Worm (Caenorhabditis elegans) whole organism, L4 larva: ENCODE measurements around the gene amt-4.

Experiments
- D1046.2 ChIP-seq: fragments of 200-800 bp; sonication (Bioruptor generic); IDR thresholded peaks from 2 replicates; pipeline ENCODE4 v1.3.6; 2022; ENCODE audit warnings: missing genetic modification characterization, missing compliant biosample characterization
- F10B5.3 ChIP-seq: sonication (generic microtip); optimal IDR thresholded peaks from 2 replicates; lab custom pipeline; 2016; ENCODE audit warnings: mild to moderate bottlenecking, missing genetic modification characterization, missing compliant biosample characterization
- R02D3.7 ChIP-seq: fragments of 150-350 bp; sonication (generic microtip); optimal IDR thresholded peaks from 3 replicates; lab custom pipeline; 2014; ENCODE audit warnings: missing biosample characterization, missing genetic modification characterization
- T20F7.1 ChIP-seq: fragments of 200-800 bp; sonication (Bioruptor generic); optimal IDR thresholded peaks from 2 replicates; lab custom pipeline; 2018; ENCODE audit warnings: mild to moderate bottlenecking, missing genetic modification characterization, missing compliant biosample characterization
- T26A8.4 ChIP-seq: fragments of 200-800 bp; sonication (Bioruptor generic); IDR thresholded peaks from 2 replicates; pipeline ENCODE4 v1.3.6; 2022; ENCODE audit warnings: missing genetic modification characterization, missing compliant biosample characterization
- Y48G9A.11 ChIP-seq: fragments of 200-800 bp; sonication (Bioruptor generic); IDR thresholded peaks from 2 replicates; pipeline ENCODE4 v1.3.6; 2022; ENCODE audit warnings: missing genetic modification reagents, missing genetic modification characterization, missing compliant biosample characterization
- Y75B8A.6 ChIP-seq: fragments of 200-800 bp; sonication (Bioruptor generic); IDR thresholded peaks from 2 replicates; pipeline ENCODE4 v1.3.6; 2022; ENCODE audit warnings: missing genetic modification reagents, missing genetic modification characterization, missing compliant biosample characterization
- ZK546.5 ChIP-seq, 2 experiments: sonication (generic microtip); optimal IDR thresholded peaks; 2 replicates each; lab custom pipeline; 2017; ENCODE audit warnings: missing biosample characterization in 2 of 2, missing genetic modification characterization in 2 of 2
- arid-1 ChIP-seq: fragments of 200-800 bp; sonication (Bioruptor generic); conservative IDR thresholded peaks from 2 replicates; pipeline ENCODE4 v1.3.6; 2022; ENCODE audit warnings: missing genetic modification reagents, missing genetic modification characterization, missing compliant biosample characterization
- attf-4 ChIP-seq: sonication (generic microtip); optimal IDR thresholded peaks from 3 replicates; lab custom pipeline; 2017; ENCODE audit warnings: missing biosample characterization, missing genetic modification characterization
- ceh-20 ChIP-seq: fragments of 200-800 bp; sonication (Bioruptor generic); IDR thresholded peaks from 2 replicates; pipeline ENCODE4 v1.3.6; 2022; ENCODE audit warnings: missing genetic modification reagents, missing genetic modification characterization, missing compliant biosample characterization
- ceh-28 ChIP-seq: fragments of 150-350 bp; optimal IDR thresholded peaks from 2 replicates; lab custom pipeline; 2014; ENCODE audit warnings: missing biosample characterization, missing genetic modification reagents, missing genetic modification characterization
- ceh-32 ChIP-seq: sonication (generic microtip); optimal IDR thresholded peaks from 2 replicates; lab custom pipeline; 2016; ENCODE audit warnings: mild to moderate bottlenecking, missing genetic modification characterization, missing compliant biosample characterization; ENCODE audit not compliant: poor library complexity
- ceh-44 ChIP-seq: fragments of 200-800 bp; sonication (Bioruptor generic); IDR thresholded peaks from 2 replicates; pipeline ENCODE4 v1.3.6; 2022; ENCODE audit warnings: missing genetic modification reagents, missing genetic modification characterization, missing compliant biosample characterization
- ceh-62 ChIP-seq: sonication (generic microtip); optimal IDR thresholded peaks from 2 replicates; lab custom pipeline; 2017; ENCODE audit warnings: missing biosample characterization, missing genetic modification characterization
- daf-12 ChIP-seq: fragments of 150-350 bp; optimal IDR thresholded peaks from 2 replicates; lab custom pipeline; 2014; ENCODE audit warnings: missing biosample characterization, missing genetic modification reagents, missing genetic modification characterization
- daf-16 ChIP-seq, 3 experiments: sonication (generic microtip); optimal IDR thresholded peaks; 2 replicates each; lab custom pipeline; 2016 to 2017; ENCODE audit warnings: missing genetic modification characterization in 3 of 3, missing genetic modification reagents in 3 of 3, mild to moderate bottlenecking in 2 of 3, missing compliant biosample characterization in 2 of 3, missing biosample characterization in 1 of 3, moderate library complexity in 1 of 3
- dmd-6 ChIP-seq: fragments of 200-800 bp; sonication (Bioruptor generic); IDR thresholded peaks from 2 replicates; pipeline ENCODE4 v1.3.6; 2022; ENCODE audit warnings: missing genetic modification reagents, missing genetic modification characterization, missing compliant biosample characterization
- dve-1 ChIP-seq: sonication (generic microtip); optimal IDR thresholded peaks from 2 replicates; lab custom pipeline; 2017; ENCODE audit warnings: antibody characterized with exemption, mild to moderate bottlenecking, missing genetic modification characterization, missing compliant biosample characterization; ENCODE audit not compliant: insufficient read depth
- egl-43 ChIP-seq: fragments of 200-800 bp; sonication (Bioruptor generic); IDR thresholded peaks from 2 replicates; pipeline ENCODE4 v1.3.6; 2022; ENCODE audit warnings: missing genetic modification reagents, missing genetic modification characterization, missing compliant biosample characterization
- hlh-11 ChIP-seq: fragments of 200-800 bp; sonication (Bioruptor generic); optimal IDR thresholded peaks from 2 replicates; lab custom pipeline; 2018; ENCODE audit warnings: mild to moderate bottlenecking, missing genetic modification characterization, missing compliant biosample characterization
- hmg-1.1 ChIP-seq: fragments of 200-800 bp; sonication (Bioruptor generic); IDR thresholded peaks from 2 replicates; pipeline ENCODE4 v1.3.6; 2022; ENCODE audit warnings: missing genetic modification reagents, missing genetic modification characterization, missing compliant biosample characterization
- lim-7 ChIP-seq: fragments of 200-800 bp; sonication (Bioruptor generic); IDR thresholded peaks from 2 replicates; pipeline ENCODE4 v1.3.6; 2022; ENCODE audit warnings: missing genetic modification characterization, missing compliant biosample characterization
- lin-29 ChIP-seq: fragments of 200-800 bp; sonication (Bioruptor generic); IDR thresholded peaks from 2 replicates; pipeline ENCODE4 v1.3.6; 2022; ENCODE audit warnings: missing genetic modification reagents, missing genetic modification characterization, missing compliant biosample characterization
- lsy-2 ChIP-seq, 2 experiments: fragments of 150-350 bp in 1 of 2; sonication (generic microtip) in 1 of 2; optimal IDR thresholded peaks; 2 replicates each; lab custom pipeline; 2014 to 2017; ENCODE audit warnings: missing biosample characterization in 2 of 2, missing genetic modification characterization in 2 of 2
- madf-5 ChIP-seq, 2 experiments: fragments of 200-800 bp; sonication (Bioruptor generic); IDR thresholded peaks; 2 replicates each; pipeline ENCODE4 v1.3.6; 2022; ENCODE audit warnings: missing compliant biosample characterization in 2 of 2, missing genetic modification characterization in 2 of 2
- mdl-1 ChIP-seq, 2 experiments: fragments of 150-350 bp in 1 of 2; sonication (generic microtip) in 1 of 2; optimal IDR thresholded peaks; 2 replicates each; lab custom pipeline; 2014 to 2017; ENCODE audit warnings: missing biosample characterization in 2 of 2, missing genetic modification characterization in 2 of 2
- mep-1 ChIP-seq: fragments of 150-350 bp; sonication (generic microtip); optimal IDR thresholded peaks from 3 replicates; lab custom pipeline; 2014; ENCODE audit warnings: missing biosample characterization, missing genetic modification characterization
- mxl-2 ChIP-seq: fragments of 200-800 bp; sonication (Bioruptor generic); conservative IDR thresholded peaks from 2 replicates; pipeline ENCODE4 v1.3.6; 2022; ENCODE audit warnings: missing genetic modification reagents, missing genetic modification characterization, missing compliant biosample characterization
- mxl-3 ChIP-seq: fragments of 200-800 bp; sonication (Bioruptor generic); optimal IDR thresholded peaks from 2 replicates; lab custom pipeline; 2018; ENCODE audit warnings: mild to moderate bottlenecking, missing genetic modification characterization, missing compliant biosample characterization
- nhr-102 ChIP-seq: sonication (generic microtip); optimal IDR thresholded peaks from 2 replicates; lab custom pipeline; 2016; ENCODE audit warnings: mild to moderate bottlenecking, missing genetic modification characterization, moderate library complexity, missing compliant biosample characterization
- nhr-25 ChIP-seq: sonication (generic microtip); optimal IDR thresholded peaks from 2 replicates; lab custom pipeline; 2017; ENCODE audit warnings: missing genetic modification characterization, mild to moderate bottlenecking, missing compliant biosample characterization, antibody characterized with exemption, moderate library complexity, borderline replicate concordance; ENCODE audit not compliant: insufficient read depth
- nhr-28 ChIP-seq: fragments of 150-350 bp; optimal IDR thresholded peaks from 2 replicates; lab custom pipeline; 2014; ENCODE audit warnings: missing biosample characterization, missing genetic modification characterization
- nhr-41 ChIP-seq: fragments of 200-800 bp; sonication (Bioruptor generic); IDR thresholded peaks from 2 replicates; pipeline ENCODE4 v1.3.6; 2022; ENCODE audit warnings: missing genetic modification reagents, missing genetic modification characterization, missing compliant biosample characterization
- nhr-48 ChIP-seq: sonication (generic microtip); optimal IDR thresholded peaks from 2 replicates; lab custom pipeline; 2016; ENCODE audit warnings: mild to moderate bottlenecking, missing genetic modification characterization, missing compliant biosample characterization
- nhr-77 ChIP-seq: fragments of 150-350 bp; optimal IDR thresholded peaks from 2 replicates; lab custom pipeline; 2014; ENCODE audit warnings: missing biosample characterization, missing genetic modification characterization
- pqm-1 ChIP-seq: sonication (generic microtip); optimal IDR thresholded peaks from 2 replicates; lab custom pipeline; 2017; ENCODE audit warnings: missing biosample characterization, missing genetic modification characterization
- skn-1 ChIP-seq: fragments of 150-350 bp; optimal IDR thresholded peaks from 2 replicates; lab custom pipeline; 2014; ENCODE audit warnings: missing biosample characterization, missing genetic modification characterization
- tag-97 ChIP-seq: fragments of 200-800 bp; sonication (Bioruptor generic); IDR thresholded peaks from 2 replicates; pipeline ENCODE4 v1.3.6; 2022; ENCODE audit warnings: missing genetic modification characterization, missing compliant biosample characterization
- tra-1 ChIP-seq: fragments of 200-800 bp; sonication (Bioruptor generic); IDR thresholded peaks from 2 replicates; pipeline ENCODE4 v1.3.6; 2022; ENCODE audit warnings: missing genetic modification reagents, missing genetic modification characterization, missing compliant biosample characterization
- unc-130 ChIP-seq: sonication (generic microtip); optimal IDR thresholded peaks from 2 replicates; lab custom pipeline; 2016; ENCODE audit warnings: missing genetic modification reagents, missing genetic modification characterization, missing compliant biosample characterization
- zfp-2 ChIP-seq: sonication (generic microtip); optimal IDR thresholded peaks from 2 replicates; lab custom pipeline; 2016; ENCODE audit warnings: mild to moderate bottlenecking, missing genetic modification characterization, missing compliant biosample characterization

amt-4 gene

ce11 chrX:4532160-4532741 is 32.9 kb upstream of the amt-4 start, which contains the start of gene nhr-35 (continued):
- peak; percentile 22 to 70 for TF ChIP-seq lsy-2 (tag; optimal IDR thresholded peaks at IDR 0.05; lab: Kevin White, UChicago)
- TF ChIP-seq tag-97 (GFP tag; lab: Robert Waterston, UW), result no peak
- no peak for TF ChIP-seq R02D3.7
- no peak for TF ChIP-seq zfp-2 (tag; lab: Kevin White, UChicago)
- TF ChIP-seq lim-7, result no peak

DNA sequence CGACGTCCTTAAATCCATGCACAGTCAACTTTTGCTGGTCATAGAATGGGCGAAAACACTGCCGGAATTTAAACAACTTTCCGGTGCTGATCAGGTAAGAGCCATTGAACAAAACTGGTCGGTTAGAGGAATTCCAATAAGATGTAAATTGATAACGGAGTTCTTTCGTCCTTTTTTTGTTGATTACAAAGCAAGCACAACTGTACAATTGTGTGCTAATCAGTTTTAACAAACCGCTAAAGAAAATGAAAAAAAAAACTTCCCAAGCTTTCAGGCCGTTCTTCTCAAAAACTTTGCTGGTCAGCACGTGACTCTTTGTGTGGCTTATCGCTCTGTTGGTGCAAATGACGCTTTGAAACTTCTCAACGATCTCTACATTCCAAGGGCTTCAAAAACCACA is 31.0 kb upstream of the amt-4 start:
- TF ChIP-seq mdl-1 (tag; optimal IDR thresholded peaks at IDR 0.05; lab: Kevin White, UChicago) (no peak), hmg-1.1 (GFP tag; lab: Robert Waterston, UW) (no peak), dve-1 (tag; lab: Kevin White, UChicago) (peak; percentile 8), nhr-28 (tag; lab: Kevin White, UChicago) (peak; percentile 54), tra-1 (no peak), pqm-1 (tag; lab: Kevin White, UChicago) (peak; percentile 37), dmd-6 (0 out of 2 replicates have a peak, but pooled peaks have one; percentile 10), hlh-11 (peak; percentile 21), daf-16 (GFP tag; optimal IDR thresholded peaks at IDR 0.05; lab: Kevin White, UChicago) (no peak), daf-16 (tag; optimal IDR thresholded peaks at IDR 0.05; lab: Kevin White, UChicago) (peak; percentile 65), ceh-62 (tag; lab: Kevin White, UChicago) (no peak)

ce11 chrX:4544543-4544942 is 20.6 kb upstream of the amt-4 start, which contains the start of gene C07A12.2:
Gene C07A12.2 (plus strand): TSS chrX:4544843.
- TF ChIP-seq skn-1 (tag; lab: Kevin White, UChicago) (no peak), daf-12 (tag; lab: Kevin White, UChicago) (no peak), mep-1 (tag; lab: Kevin White, UChicago) (no peak), D1046.2 (GFP tag; lab: Robert Waterston, UW) (no peak), madf-5 (GFP tag; IDR thresholded peaks at IDR 0.05; lab: Robert Waterston, UW) (no peak), dve-1 (tag; lab: Kevin White, UChicago) (no peak), T20F7.1 (GFP tag; lab: Kevin White, UChicago) (no peak), tag-97 (GFP tag; lab: Robert Waterston, UW) (no peak), egl-43 (GFP tag; lab: Robert Waterston, UW) (no peak), arid-1 (GFP tag; lab: Robert Waterston, UW) (no peak), unc-130 (GFP tag; lab: Kevin White, UChicago) (no peak), Y48G9A.11 (no peak), nhr-25 (no peak), nhr-77 (no peak)
- TF ChIP-seq, all 104 proteins: peak for 0

- TF ChIP-seq T26A8.4 (GFP tag; lab: Robert Waterston, UW) (no peak), mdl-1 (tag; optimal IDR thresholded peaks at IDR 0.05; lab: Kevin White, UChicago) (no peak), nhr-41 (GFP tag; lab: Robert Waterston, UW) (no peak), nhr-28 (tag; lab: Kevin White, UChicago) (no peak), mxl-2 (GFP tag; lab: Robert Waterston, UW) (no peak), ceh-32 (tag; lab: Kevin White, UChicago) (no peak), nhr-25 (no peak), F10B5.3 (no peak), mxl-3 (GFP tag; lab: Kevin White, UChicago) (no peak), nhr-48 (no peak), ceh-44 (GFP tag; lab: Robert Waterston, UW) (no peak), ceh-28 (tag; lab: Kevin White, UChicago) (no peak), ZK546.5 (tag; optimal IDR thresholded peaks at IDR 0.05; lab: Kevin White, UChicago) (no peak), Y75B8A.6 (GFP tag; lab: Robert Waterston, UW) (no peak), lin-29 (no peak), attf-4 (no peak), ceh-20 (GFP tag; lab: Robert Waterston, UW) (no peak), lsy-2 (tag; optimal IDR thresholded peaks at IDR 0.05; lab: Kevin White, UChicago) (no peak), nhr-102 (no peak)
- TF ChIP-seq, all 104 proteins: peak for 0
Measured at ce11 chrX:4548929-4549328, 16.2 kb upstream of the amt-4 start.
